Worm (Caenorhabditis elegans) whole organism, late embryonic: Measurements from ENCODE around the gene mrps-11.

ENCODE experiments used
- F13H6.1 ChIP-seq: sonication (generic microtip); optimal IDR thresholded peaks from 2 replicates; lab custom pipeline; 2016; ENCODE audit warnings: missing genetic modification characterization, missing compliant biosample characterization
- ama-1 ChIP-seq: fragments of 150-350 bp; optimal IDR thresholded peaks from 2 replicates; lab custom pipeline; 2014
- ceh-9 ChIP-seq: sonication (generic microtip); optimal IDR thresholded peaks from 2 replicates; lab custom pipeline; 2016; ENCODE audit warnings: mild to moderate bottlenecking, missing genetic modification characterization, inconsistent platforms, missing compliant biosample characterization
- eyg-1 ChIP-seq: sonication (generic microtip); optimal IDR thresholded peaks from 2 replicates; lab custom pipeline; 2016; ENCODE audit warnings: missing genotype, missing genetic modification characterization, missing compliant biosample characterization
- fkh-10 ChIP-seq: fragments of 150-350 bp; optimal IDR thresholded peaks from 2 replicates; lab custom pipeline; 2014; ENCODE audit warnings: missing biosample characterization, missing genetic modification reagents, missing genetic modification characterization
- nfya-1 ChIP-seq: sonication (generic microtip); optimal IDR thresholded peaks from 2 replicates; lab custom pipeline; 2017; ENCODE audit warnings: missing genetic modification characterization, mild to moderate bottlenecking, missing compliant biosample characterization, antibody characterized with exemption, moderate library complexity
- syd-9 ChIP-seq: sonication (generic microtip); optimal IDR thresholded peaks from 2 replicates; lab custom pipeline; 2016; ENCODE audit warnings: mild to moderate bottlenecking, missing genetic modification characterization, moderate library complexity, missing compliant biosample characterization
- ttx-3 ChIP-seq: sonication (generic microtip); optimal IDR thresholded peaks from 2 replicates; lab custom pipeline; 2016; ENCODE audit warnings: missing genetic modification reagents, missing genetic modification characterization, missing compliant biosample characterization

- TF ChIP-seq ceh-9 (tag; lab: Kevin White, UChicago) (no peak), F13H6.1 (tag; lab: Kevin White, UChicago) (no peak), fkh-10 (no peak), eyg-1 (tag; lab: Kevin White, UChicago) (no peak), ttx-3 (tag; lab: Kevin White, UChicago) (no peak), syd-9 (tag; lab: Kevin White, UChicago) (no peak), nfya-1 (tag; lab: Kevin White, UChicago) (no peak), ama-1 (lab: Kevin White, UChicago) (no peak)
These were observed 31.7 kb upstream of the mrps-11 start for ce11 chrV:12526124-12526523.
